Fruit fly (Drosophila melanogaster) S2 (cell line): ENCODE data around the gene rno.

Source experiments
- CG8478 ChIP-seq: fragments of >200 bp; optimal IDR thresholded peaks from 2 replicates; lab custom pipeline; 2018
- CTCF ChIP-seq, 2 experiments: fragments of >200 bp; optimal IDR thresholded peaks; 2 replicates each; lab custom pipeline; 2018

DNA sequence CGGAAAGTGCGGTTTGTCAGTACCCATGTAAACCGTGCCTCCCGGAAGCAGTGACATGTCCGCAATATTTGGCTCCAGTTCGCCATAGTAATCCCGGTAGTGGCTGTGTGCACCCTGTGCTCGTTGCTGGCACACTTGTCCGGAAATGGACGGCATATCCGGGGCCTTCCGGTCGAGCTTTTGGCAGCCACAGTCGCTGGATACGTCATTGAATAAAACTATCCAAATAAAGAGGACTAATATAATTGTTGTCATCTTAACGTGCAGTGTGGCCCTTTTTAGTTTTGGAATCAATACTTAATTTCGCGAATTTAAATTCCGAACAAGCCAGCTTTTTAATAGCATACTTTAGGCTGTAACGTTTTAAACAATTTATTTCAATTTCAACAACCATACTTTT lies 23.6 kb downstream of the rno start, which contains the start of gene CG7049:
- TF ChIP-seq CG8478 (lab: Kevin White, UChicago) (no peak), CTCF (optimal IDR thresholded peaks at IDR 0.05; lab: Kevin White, UChicago) (no peak)
